Worm (Caenorhabditis elegans): ENCODE measurements around the gene Y51H4A.25.

DNA sequence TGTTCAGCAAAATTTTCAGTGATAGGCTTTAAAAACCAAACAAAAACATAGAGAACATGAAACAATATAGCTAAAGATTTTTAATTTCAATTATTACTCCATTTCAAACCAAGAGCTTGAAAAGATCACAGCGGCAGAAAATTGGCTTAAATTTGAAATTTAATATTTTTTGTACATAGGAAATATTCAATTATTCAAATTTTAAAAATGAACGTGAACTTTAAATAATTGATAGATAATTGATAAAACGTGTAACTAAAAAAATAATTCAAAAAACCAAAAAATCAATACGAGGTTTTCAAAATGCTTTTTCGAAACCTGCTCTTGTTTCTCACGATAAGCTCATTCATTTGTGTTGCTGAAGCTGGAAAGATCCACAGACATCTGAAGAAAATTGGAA, 15.7 kb upstream of the Y51H4A.25 start, which contains the start of gene Y51H4A.22:
- TF ChIP-seq nhr-12 (tag; optimal IDR thresholded peaks at IDR 0.05) (no peak), nhr-25 (tag; optimal IDR thresholded peaks at IDR 0.05) (no peak), nhr-11 (tag; optimal IDR thresholded peaks at IDR 0.05) (no peak), jun-1 (tag; optimal IDR thresholded peaks at IDR 0.05) (no peak), snpc-4 (tag; optimal IDR thresholded peaks at IDR 0.05) (no peak), ztf-4 (tag; optimal IDR thresholded peaks at IDR 0.05) (no peak)

Data from whole organism, L3 larva.